Fruit fly (Drosophila melanogaster) whole organism, embryonic: ENCODE measurements around the gene CG12009.

Experiments
- Atf6 ChIP-seq: fragments of 200-800 bp; sonication (Bioruptor generic); IDR thresholded peaks from 2 replicates; pipeline ENCODE4 v1.3.6; 2022; ENCODE audit warnings: missing biosample characterization, missing genetic modification characterization
- BEAF-32 ChIP-seq: fragments of 200-800 bp; sonication (Bioruptor generic); optimal IDR thresholded peaks from 3 replicates; lab custom pipeline; 2017; ENCODE audit warnings: missing biosample characterization, missing genetic modification characterization, mild to moderate bottlenecking, moderate library complexity, missing genetic modification reagents
- CG10366 ChIP-seq: fragments of 200-800 bp; sonication (Bioruptor generic); IDR thresholded peaks from 2 replicates; pipeline ENCODE4 v1.3.6; 2022; ENCODE audit warnings: missing biosample characterization, missing genetic modification characterization
- CG10565 ChIP-seq: fragments of 200-800 bp; sonication (Bioruptor generic); optimal IDR thresholded peaks from 3 replicates; lab custom pipeline; 2016; ENCODE audit warnings: missing biosample characterization, mild to moderate bottlenecking, missing genetic modification characterization
- CG11247 ChIP-seq: fragments of 200-800 bp; sonication (Bioruptor generic); IDR thresholded peaks from 2 replicates; pipeline ENCODE4 v1.3.6; 2022; ENCODE audit warnings: missing biosample characterization, missing genetic modification characterization
- CG12236 ChIP-seq: fragments of 200-800 bp; sonication (Bioruptor generic); optimal IDR thresholded peaks from 2 replicates; lab custom pipeline; 2016; ENCODE audit warnings: missing biosample characterization, missing genetic modification characterization
- CG14860 ChIP-seq: fragments of 200-800 bp; sonication (Bioruptor generic); IDR thresholded peaks from 3 replicates; pipeline ENCODE4 v1.3.6; 2022; ENCODE audit warnings: missing biosample characterization, missing genetic modification characterization; ENCODE audit not compliant: partially characterized antibody
- CG15011 ChIP-seq: fragments of 200-800 bp; sonication (Bioruptor generic); optimal IDR thresholded peaks from 3 replicates; lab custom pipeline; 2018; ENCODE audit warnings: missing biosample characterization, mild to moderate bottlenecking, missing genetic modification characterization
- CG1529 ChIP-seq: fragments of 200-800 bp; sonication (Bioruptor generic); optimal IDR thresholded peaks from 3 replicates; lab custom pipeline; 2018; ENCODE audit warnings: missing biosample characterization, missing genetic modification characterization
- CG1792 ChIP-seq: fragments of 200-800 bp; sonication (Bioruptor generic); optimal IDR thresholded peaks from 2 replicates; lab custom pipeline; 2016; ENCODE audit warnings: missing biosample characterization, missing genetic modification characterization
- CG18476 ChIP-seq: fragments of 200-800 bp; sonication (Bioruptor generic); optimal IDR thresholded peaks from 2 replicates; lab custom pipeline; 2016; ENCODE audit warnings: missing biosample characterization, mild to moderate bottlenecking, missing genetic modification characterization
- CG32532 ChIP-seq: fragments of 200-800 bp; sonication (Bioruptor generic); IDR thresholded peaks from 2 replicates; pipeline ENCODE4 v1.3.6; 2022; ENCODE audit warnings: missing biosample characterization, missing genetic modification characterization
- CG3838 ChIP-seq: fragments of 200-800 bp; sonication (Bioruptor generic); optimal IDR thresholded peaks from 3 replicates; lab custom pipeline; 2016; ENCODE audit warnings: missing biosample characterization, missing genetic modification characterization
- CG4730 ChIP-seq: fragments of 200-800 bp; sonication (Bioruptor generic); IDR thresholded peaks from 2 replicates; pipeline ENCODE4 v1.3.6; 2022; ENCODE audit warnings: missing biosample characterization, missing genetic modification characterization
- CG4820 ChIP-seq: fragments of 200-800 bp; sonication (Bioruptor generic); optimal IDR thresholded peaks from 3 replicates; lab custom pipeline; 2016; ENCODE audit warnings: missing biosample characterization, missing genetic modification characterization
- CG7745 ChIP-seq: fragments of 200-800 bp; sonication (Bioruptor generic); optimal IDR thresholded peaks from 2 replicates; lab custom pipeline; 2018; ENCODE audit warnings: missing biosample characterization, mild to moderate bottlenecking, missing genetic modification characterization, moderate library complexity
- CG8388 ChIP-seq: fragments of 200-800 bp; sonication (Bioruptor generic); optimal IDR thresholded peaks from 2 replicates; lab custom pipeline; 2019; ENCODE audit warnings: missing biosample characterization, mild to moderate bottlenecking, missing genetic modification characterization, moderate library complexity
- D19A ChIP-seq: fragments of 200-800 bp; optimal IDR thresholded peaks from 3 replicates; lab custom pipeline; 2019; ENCODE audit warnings: missing biosample characterization, mild to moderate bottlenecking, missing genetic modification characterization, moderate library complexity
- Fer3 ChIP-seq: fragments of 200-800 bp; sonication (Bioruptor generic); optimal IDR thresholded peaks from 2 replicates; lab custom pipeline; 2018; ENCODE audit warnings: missing biosample characterization, mild to moderate bottlenecking, missing genetic modification characterization, moderate library complexity
- HLH54F ChIP-seq: fragments of 200-800 bp; sonication (Bioruptor generic); optimal IDR thresholded peaks from 3 replicates; lab custom pipeline; 2016; ENCODE audit warnings: missing biosample characterization, missing genetic modification characterization
- MTF-1 ChIP-seq: fragments of 200-800 bp; sonication (Bioruptor generic); optimal IDR thresholded peaks from 2 replicates; lab custom pipeline; 2018; ENCODE audit warnings: missing biosample characterization, mild to moderate bottlenecking, missing genetic modification characterization, borderline replicate concordance
- Max ChIP-seq: fragments of 200-800 bp; sonication (Bioruptor generic); optimal IDR thresholded peaks from 2 replicates; lab custom pipeline; 2016; ENCODE audit warnings: missing biosample characterization, mild to moderate bottlenecking, missing genetic modification characterization
- NfI ChIP-seq: fragments of 200-800 bp; sonication (Bioruptor generic); optimal IDR thresholded peaks from 3 replicates; lab custom pipeline; 2018; ENCODE audit warnings: missing biosample characterization, mild to moderate bottlenecking, missing genetic modification characterization, moderate library complexity
- Ravus ChIP-seq: fragments of 200-800 bp; sonication (Bioruptor generic); IDR thresholded peaks from 2 replicates; pipeline ENCODE4 v1.3.6; 2022; ENCODE audit warnings: missing biosample characterization, missing genetic modification characterization
- Sox100B ChIP-seq: fragments of 200-800 bp; sonication (Bioruptor generic); optimal IDR thresholded peaks from 3 replicates; lab custom pipeline; 2018; ENCODE audit warnings: missing biosample characterization, mild to moderate bottlenecking, missing genetic modification characterization
- ara ChIP-seq: fragments of 200-800 bp; sonication (Bioruptor generic); IDR thresholded peaks from 2 replicates; pipeline ENCODE4 v1.3.6; 2022; ENCODE audit warnings: missing biosample characterization, missing genetic modification characterization
- dpn ChIP-seq, 2 experiments: fragments of 200-800 bp; sonication (Bioruptor generic); optimal IDR thresholded peaks; 3 replicates each; lab custom pipeline; 2016; ENCODE audit warnings: missing biosample characterization in 2 of 2, missing genetic modification characterization in 2 of 2
- esg ChIP-seq: fragments of 200-800 bp; sonication (Bioruptor generic); conservative IDR thresholded peaks from 2 replicates; pipeline ENCODE4 v1.3.6; 2022; ENCODE audit warnings: missing biosample characterization, missing genetic modification characterization
- fd102C ChIP-seq: fragments of 200-800 bp; sonication (Bioruptor generic); optimal IDR thresholded peaks from 2 replicates; lab custom pipeline; 2018; ENCODE audit warnings: missing biosample characterization, mild to moderate bottlenecking, missing genetic modification characterization, moderate library complexity
- ftz-f1 ChIP-seq: fragments of 200-800 bp; sonication (Bioruptor generic); optimal IDR thresholded peaks from 2 replicates; lab custom pipeline; 2016; ENCODE audit warnings: missing biosample characterization, missing genetic modification characterization
- gcm ChIP-seq: fragments of 200-800 bp; sonication (Bioruptor generic); optimal IDR thresholded peaks from 2 replicates; lab custom pipeline; 2019; ENCODE audit warnings: missing biosample characterization, mild to moderate bottlenecking, missing genetic modification characterization, moderate library complexity
- gsb-n ChIP-seq: fragments of 200-800 bp; sonication (Bioruptor generic); optimal IDR thresholded peaks from 3 replicates; lab custom pipeline; 2018; ENCODE audit warnings: missing biosample characterization, mild to moderate bottlenecking, missing genetic modification characterization
- insv ChIP-seq, 2 experiments: fragments of 200-800 bp; sonication (Bioruptor generic); optimal IDR thresholded peaks; 3 replicates each; lab custom pipeline; 2016 to 2018; ENCODE audit warnings: missing biosample characterization in 2 of 2, missing genetic modification characterization in 2 of 2
- kay ChIP-seq: fragments of 200-800 bp; sonication (Bioruptor generic); optimal IDR thresholded peaks from 2 replicates; lab custom pipeline; 2016; ENCODE audit warnings: missing biosample characterization, missing genetic modification characterization
- lov ChIP-seq, 2 experiments: fragments of 200-800 bp in 1 of 2; fragments of >200 bp in 1 of 2; sonication (Bioruptor generic) in 1 of 2; IDR thresholded peaks in 1 of 2; optimal IDR thresholded peaks in 1 of 2; 2 replicates in 1 of 2; 3 replicates in 1 of 2; pipeline versions ENCODE4 v1.3.6 to Lab custom; 2017 to 2022; ENCODE audit warnings: missing biosample characterization in 1 of 2, missing genetic modification characterization in 1 of 2
- nau ChIP-seq: fragments of 200-800 bp; sonication (Bioruptor generic); optimal IDR thresholded peaks from 3 replicates; lab custom pipeline; 2017; ENCODE audit warnings: missing biosample characterization, mild to moderate bottlenecking, missing genetic modification characterization, missing genetic modification reagents
- onecut ChIP-seq: fragments of 200-800 bp; sonication (Bioruptor generic); IDR thresholded peaks from 2 replicates; pipeline ENCODE4 v1.3.6; 2022; ENCODE audit warnings: missing biosample characterization, missing genetic modification characterization
- org-1 ChIP-seq: fragments of 200-800 bp; sonication (Bioruptor generic); optimal IDR thresholded peaks from 2 replicates; lab custom pipeline; 2017; ENCODE audit warnings: missing biosample characterization, missing genetic modification characterization
- pan ChIP-seq, 4 experiments: fragments of >200 bp in 3 of 4; fragments of 200-800 bp in 1 of 4; sonication (Bioruptor generic) in 1 of 4; optimal IDR thresholded peaks in 3 of 4; IDR thresholded peaks in 1 of 4; 2 replicates each; pipeline versions ENCODE4 v1.3.6 to Lab custom; 2017 to 2022; ENCODE audit warnings: missing biosample characterization in 2 of 4, missing genetic modification characterization in 2 of 4, mixed read lengths in 1 of 4
- row ChIP-seq: fragments of 200-800 bp; sonication (Bioruptor generic); IDR thresholded peaks from 3 replicates; pipeline ENCODE4 v1.3.6; 2022; ENCODE audit warnings: missing biosample characterization, missing genetic modification characterization
- sc ChIP-seq, 3 experiments: fragments of >200 bp in 2 of 3; fragments of 200-800 bp in 1 of 3; sonication (Bioruptor generic) in 1 of 3; optimal IDR thresholded peaks; 2 replicates in 2 of 3; 3 replicates in 1 of 3; lab custom pipeline; 2017; ENCODE audit warnings: mild to moderate bottlenecking in 1 of 3, missing biosample characterization in 1 of 3, missing genetic modification characterization in 1 of 3, missing genetic modification reagents in 1 of 3
- ssp ChIP-seq: fragments of 200-800 bp; sonication (Bioruptor generic); IDR thresholded peaks from 2 replicates; pipeline ENCODE4 v1.3.6; 2022; ENCODE audit warnings: missing biosample characterization, missing genetic modification characterization
- tll ChIP-seq, 2 experiments: fragments of 200-800 bp in 1 of 2; fragments of >200 bp in 1 of 2; sonication (Bioruptor generic) in 1 of 2; optimal IDR thresholded peaks; 2 replicates each; lab custom pipeline; 2017 to 2019; ENCODE audit warnings: missing biosample characterization in 2 of 2, missing genetic modification characterization in 2 of 2, mild to moderate bottlenecking in 1 of 2, moderate library complexity in 1 of 2
- tup ChIP-seq: fragments of 200-800 bp; sonication (Bioruptor generic); optimal IDR thresholded peaks from 2 replicates; lab custom pipeline; 2016; ENCODE audit warnings: missing biosample characterization, mild to moderate bottlenecking, missing genetic modification characterization, moderate library complexity
- vvl ChIP-seq: fragments of 200-800 bp; sonication (Bioruptor generic); IDR thresholded peaks from 2 replicates; pipeline ENCODE4 v1.3.6; 2022; ENCODE audit warnings: missing biosample characterization, missing genetic modification characterization

Gene CG12009

dm6 chr3L:3319223-3319643 is 28.0 kb downstream of the CG12009 start, which contains the start of the genes PIG-C, CG12016 and Dpm2 (continued):
- no peak for TF ChIP-seq ara (GFP tag; lab: Robert Waterston, UW)
- TF ChIP-seq CG10366 (GFP tag; lab: Robert Waterston, UW): peak; percentile 24; the same call in 1 of the 2 replicates
- TF ChIP-seq CG4730 (GFP tag; lab: Robert Waterston, UW): peak; percentile 49; the same call in 1 of the 2 replicates
- peak; percentile 58 for TF ChIP-seq CG18476 (GFP tag; lab: Kevin White, UChicago)
- TF ChIP-seq gcm (GFP tag; lab: Kevin White, UChicago): peak; percentile 50
- TF ChIP-seq onecut (GFP tag; lab: Robert Waterston, UW): 0 out of 2 replicates have a peak, but pooled peaks have one; percentile 7
- TF ChIP-seq Ravus (GFP tag; lab: Robert Waterston, UW): no peak
- peak; percentile 62 for TF ChIP-seq kay
- TF ChIP-seq vvl: peak; percentile 61
- TF ChIP-seq CG1529 (GFP tag; lab: Kevin White, UChicago): no peak
- TF ChIP-seq Fer3: peak; percentile 56
- TF ChIP-seq lov (optimal IDR thresholded peaks at IDR 0.05; lab: Kevin White, UChicago): no peak
- TF ChIP-seq lov (GFP tag; IDR thresholded peaks at IDR 0.05; lab: Robert Waterston, UW): 0 out of 3 replicates have a peak, but pooled peaks have one; percentile 9
- peak; percentile 94 for TF ChIP-seq row
- peak; percentile 27 for TF ChIP-seq CG3838 (GFP tag; lab: Kevin White, UChicago)
- TF ChIP-seq CG1792 (GFP tag; lab: Kevin White, UChicago): peak; percentile 53
- TF ChIP-seq ssp (GFP tag; lab: Robert Waterston, UW): peak; percentile 67; the same call in 1 of the 2 replicates
- peak; percentile 100 for TF ChIP-seq BEAF-32 (GFP tag; lab: Kevin White, UChicago)
- peak; percentile 68 for TF ChIP-seq esg (GFP tag; lab: Robert Waterston, UW)
- peak; percentile 30 for TF ChIP-seq CG8388
- peak; percentile 18 for TF ChIP-seq D19A (tag; lab: Kevin White, UChicago)
- peak; percentile 64 for TF ChIP-seq CG4820 (GFP tag; lab: Kevin White, UChicago)
- peak; percentile 73 for TF ChIP-seq CG32532
- no peak for TF ChIP-seq sc (optimal IDR thresholded peaks at IDR 0.05; lab: Kevin White, UChicago)
- no peak for TF ChIP-seq sc (GFP tag; optimal IDR thresholded peaks at IDR 0.05; lab: Kevin White, UChicago)
- TF ChIP-seq Sox100B (GFP tag; lab: Kevin White, UChicago): no peak
- TF ChIP-seq MTF-1 (GFP tag; lab: Kevin White, UChicago): peak; percentile 6
- peak; percentile 72 for TF ChIP-seq NfI (GFP tag; lab: Kevin White, UChicago)
- TF ChIP-seq HLH54F (GFP tag; lab: Kevin White, UChicago): peak; percentile 78
- TF ChIP-seq tll (GFP tag; optimal IDR thresholded peaks at IDR 0.05; lab: Kevin White, UChicago): peak; percentile 28 to 58
- no peak for TF ChIP-seq pan (optimal IDR thresholded peaks at IDR 0.05; lab: Kevin White, UChicago)
- TF ChIP-seq pan (GFP tag; optimal IDR thresholded peaks at IDR 0.05 in 1 of 2, IDR thresholded peaks at IDR 0.05 in 1 of 2): peak in 1 of 2 experiments; percentile 54
- peak; percentile 96 for TF ChIP-seq CG14860 (GFP tag; lab: Robert Waterston, UW)
- TF ChIP-seq ftz-f1 (GFP tag; lab: Kevin White, UChicago): peak; percentile 48
- no peak for TF ChIP-seq fd102C (GFP tag; lab: Kevin White, UChicago)
- peak in 1 of 2 experiments; percentile 55 for TF ChIP-seq insv (GFP tag; optimal IDR thresholded peaks at IDR 0.05; lab: Kevin White, UChicago)
- no peak for TF ChIP-seq CG7745 (tag; lab: Kevin White, UChicago)
- no peak for TF ChIP-seq org-1
- no peak for TF ChIP-seq nau
- TF ChIP-seq Max: peak; percentile 66
- peak; percentile 70 for TF ChIP-seq CG11247 (GFP tag; lab: Robert Waterston, UW)
- no peak for TF ChIP-seq CG15011 (GFP tag; lab: Kevin White, UChicago)
- TF ChIP-seq CG12236: no peak
- 0 out of 2 replicates have a peak, but pooled peaks have one; percentile 19 for TF ChIP-seq Atf6 (GFP tag; lab: Robert Waterston, UW)
- TF ChIP-seq tup: peak; percentile 20
- no peak for TF ChIP-seq CG10565 (GFP tag; lab: Kevin White, UChicago)
- TF ChIP-seq dpn (GFP tag; optimal IDR thresholded peaks at IDR 0.05; lab: Kevin White, UChicago): peak; percentile 76 to 82
- TF ChIP-seq gsb-n (tag; lab: Kevin White, UChicago): no peak
